Fruit fly (Drosophila melanogaster) whole organism, embryonic: ENCODE measurements around the gene ppk11.
A peak's percentile ranks its signal among the peaks of the same experiment; 100 is the strongest.

Source experiments
- Ada2b ChIP-seq: fragments of 200-800 bp; sonication (Bioruptor generic); IDR thresholded peaks from 2 replicates; pipeline ENCODE4 v1.3.6; 2022; ENCODE audit warnings: missing biosample characterization, missing genetic modification characterization
- Blimp-1 ChIP-seq: fragments of 200-800 bp; sonication (Bioruptor generic); optimal IDR thresholded peaks from 3 replicates; lab custom pipeline; 2018; ENCODE audit warnings: missing biosample characterization, missing genetic modification characterization, mild to moderate bottlenecking, moderate library complexity, missing genetic modification reagents
- CG10654 ChIP-seq: fragments of 200-800 bp; sonication (Bioruptor generic); optimal IDR thresholded peaks from 2 replicates; lab custom pipeline; 2016; ENCODE audit warnings: missing biosample characterization, missing genetic modification characterization
- CG10979 ChIP-seq: fragments of 200-800 bp; sonication (Bioruptor generic); optimal IDR thresholded peaks from 2 replicates; lab custom pipeline; 2018; ENCODE audit warnings: missing biosample characterization, mild to moderate bottlenecking, missing genetic modification characterization, moderate library complexity
- CG13775 ChIP-seq: fragments of 200-800 bp; sonication (Bioruptor generic); optimal IDR thresholded peaks from 3 replicates; lab custom pipeline; 2017; ENCODE audit warnings: missing biosample characterization, mild to moderate bottlenecking, missing genetic modification characterization
- CG14050 ChIP-seq: fragments of 200-800 bp; sonication (Bioruptor generic); IDR thresholded peaks from 3 replicates; pipeline ENCODE4 v1.3.6; 2022; ENCODE audit warnings: missing biosample characterization, missing genetic modification characterization
- CG1603 ChIP-seq: fragments of 200-800 bp; sonication (Bioruptor generic); optimal IDR thresholded peaks from 2 replicates; lab custom pipeline; 2019; ENCODE audit warnings: missing biosample characterization, mild to moderate bottlenecking, missing genetic modification characterization, moderate library complexity
- CG2116 ChIP-seq: fragments of 200-800 bp; sonication (Bioruptor generic); optimal IDR thresholded peaks from 3 replicates; lab custom pipeline; 2018; ENCODE audit warnings: missing biosample characterization, mild to moderate bottlenecking, missing genetic modification characterization
- CG2129 ChIP-seq: fragments of 200-800 bp; sonication (Bioruptor generic); IDR thresholded peaks from 2 replicates; pipeline ENCODE4 v1.3.6; 2022; ENCODE audit warnings: missing biosample characterization, missing genetic modification characterization; ENCODE audit not compliant: partially characterized antibody
- CG32772 ChIP-seq: fragments of 200-800 bp; sonication (Bioruptor generic); IDR thresholded peaks from 2 replicates; pipeline ENCODE4 v1.3.6; 2022; ENCODE audit warnings: missing biosample characterization, missing genetic modification characterization
- CG3847 ChIP-seq: fragments of 200-800 bp; sonication (Bioruptor generic); IDR thresholded peaks from 2 replicates; pipeline ENCODE4 v1.3.6; 2022; ENCODE audit warnings: missing biosample characterization, missing genetic modification characterization
- CG4282 ChIP-seq: fragments of 200-800 bp; sonication (Bioruptor generic); optimal IDR thresholded peaks from 2 replicates; lab custom pipeline; 2016; ENCODE audit warnings: missing biosample characterization, missing genetic modification characterization
- CG4820 ChIP-seq: fragments of 200-800 bp; sonication (Bioruptor generic); optimal IDR thresholded peaks from 3 replicates; lab custom pipeline; 2016; ENCODE audit warnings: missing biosample characterization, missing genetic modification characterization
- CG5953 ChIP-seq: fragments of 200-800 bp; sonication (Bioruptor generic); IDR thresholded peaks from 2 replicates; pipeline ENCODE4 v1.3.6; 2022; ENCODE audit warnings: missing biosample characterization, missing genetic modification characterization
- CG7556 ChIP-seq: fragments of 200-800 bp; sonication (Bioruptor generic); optimal IDR thresholded peaks from 2 replicates; lab custom pipeline; 2017; ENCODE audit warnings: missing biosample characterization, mild to moderate bottlenecking, missing genetic modification characterization
- CG9797 ChIP-seq: fragments of 200-800 bp; sonication (Bioruptor generic); optimal IDR thresholded peaks from 3 replicates; lab custom pipeline; 2018; ENCODE audit warnings: missing biosample characterization, mild to moderate bottlenecking, missing genetic modification characterization
- CoRest ChIP-seq: fragments of 200-800 bp; sonication (Bioruptor generic); optimal IDR thresholded peaks from 3 replicates; lab custom pipeline; 2018; ENCODE audit warnings: missing biosample characterization, mild to moderate bottlenecking, missing genetic modification characterization, moderate library complexity
- D19A ChIP-seq: fragments of 200-800 bp; optimal IDR thresholded peaks from 3 replicates; lab custom pipeline; 2019; ENCODE audit warnings: missing biosample characterization, mild to moderate bottlenecking, missing genetic modification characterization, moderate library complexity
- Doc3 ChIP-seq: fragments of 200-800 bp; sonication (Bioruptor generic); IDR thresholded peaks from 3 replicates; pipeline ENCODE4 v1.3.6; 2022; ENCODE audit warnings: missing biosample characterization, missing genetic modification characterization; ENCODE audit not compliant: partially characterized antibody
- Dp ChIP-seq: fragments of 200-800 bp; sonication (Bioruptor generic); optimal IDR thresholded peaks from 2 replicates; lab custom pipeline; 2018; ENCODE audit warnings: missing biosample characterization, mild to moderate bottlenecking, missing genetic modification characterization, moderate library complexity
- Drgx ChIP-seq: fragments of 200-800 bp; sonication (Bioruptor generic); IDR thresholded peaks from 2 replicates; pipeline ENCODE4 v1.3.6; 2022; ENCODE audit warnings: missing biosample characterization, missing genetic modification characterization
- ERR ChIP-seq: fragments of 200-800 bp; sonication (Bioruptor generic); optimal IDR thresholded peaks from 2 replicates; lab custom pipeline; 2016; ENCODE audit warnings: missing biosample characterization, missing genetic modification characterization
- Eip74EF ChIP-seq, 2 experiments: fragments of 200-800 bp in 1 of 2; fragments of >200 bp in 1 of 2; sonication (Bioruptor generic) in 1 of 2; optimal IDR thresholded peaks; 2 replicates each; lab custom pipeline; 2017 to 2019; ENCODE audit warnings: missing biosample characterization in 2 of 2, missing genetic modification characterization in 2 of 2, mild to moderate bottlenecking in 1 of 2, moderate library complexity in 1 of 2
- Fer3 ChIP-seq: fragments of 200-800 bp; sonication (Bioruptor generic); optimal IDR thresholded peaks from 2 replicates; lab custom pipeline; 2018; ENCODE audit warnings: missing biosample characterization, mild to moderate bottlenecking, missing genetic modification characterization, moderate library complexity
- GATAe ChIP-seq: fragments of 200-800 bp; sonication (Bioruptor generic); conservative IDR thresholded peaks from 2 replicates; pipeline ENCODE4 v1.3.6; 2022; ENCODE audit warnings: missing biosample characterization, missing genetic modification characterization
- HLH4C ChIP-seq: fragments of 200-800 bp; sonication (Bioruptor generic); IDR thresholded peaks from 3 replicates; pipeline ENCODE4 v1.3.6; 2022; ENCODE audit warnings: missing biosample characterization, missing genetic modification characterization; ENCODE audit not compliant: partially characterized antibody
- HLHmδ ChIP-seq: fragments of 200-800 bp; sonication (Bioruptor generic); optimal IDR thresholded peaks from 2 replicates; lab custom pipeline; 2018; ENCODE audit warnings: missing biosample characterization, mild to moderate bottlenecking, missing genetic modification characterization, moderate library complexity
- Hey ChIP-seq: fragments of 200-800 bp; sonication (Bioruptor generic); optimal IDR thresholded peaks from 3 replicates; lab custom pipeline; 2018; ENCODE audit warnings: missing biosample characterization, mild to moderate bottlenecking, missing genetic modification characterization
- Hr39 ChIP-seq: fragments of >200 bp; optimal IDR thresholded peaks from 2 replicates; lab custom pipeline; 2017
- Max ChIP-seq: fragments of 200-800 bp; sonication (Bioruptor generic); optimal IDR thresholded peaks from 2 replicates; lab custom pipeline; 2016; ENCODE audit warnings: missing biosample characterization, mild to moderate bottlenecking, missing genetic modification characterization
- Med ChIP-seq: fragments of 200-800 bp; sonication (Bioruptor generic); peaks from one replicate; lab custom pipeline; 2016; ENCODE audit warnings: missing biosample characterization, missing genetic modification characterization, mild to moderate bottlenecking, inconsistent platforms, moderate library complexity
- Meics ChIP-seq: fragments of 200-800 bp; sonication (Bioruptor generic); optimal IDR thresholded peaks from 2 replicates; lab custom pipeline; 2017; ENCODE audit warnings: missing biosample characterization, mild to moderate bottlenecking, missing genetic modification characterization
- Neu2 ChIP-seq: fragments of 200-800 bp; sonication (Bioruptor generic); optimal IDR thresholded peaks from 3 replicates; lab custom pipeline; 2016; ENCODE audit warnings: missing biosample characterization, missing genetic modification characterization, borderline replicate concordance
- Nf-YB ChIP-seq: fragments of 200-800 bp; sonication (Bioruptor generic); optimal IDR thresholded peaks from 3 replicates; lab custom pipeline; 2019; ENCODE audit warnings: missing biosample characterization, mild to moderate bottlenecking, missing genetic modification characterization, moderate library complexity
- Opbp ChIP-seq: fragments of 200-800 bp; sonication (Bioruptor generic); IDR thresholded peaks from 3 replicates; pipeline ENCODE4 v1.3.6; 2022; ENCODE audit warnings: missing biosample characterization, missing genetic modification characterization; ENCODE audit not compliant: partially characterized antibody
- Rfx ChIP-seq: fragments of 200-800 bp; sonication (Bioruptor generic); IDR thresholded peaks from 2 replicates; pipeline ENCODE4 v1.3.6; 2022; ENCODE audit warnings: missing biosample characterization, missing genetic modification characterization
- Sox102F ChIP-seq: fragments of 200-800 bp; sonication (Bioruptor generic); optimal IDR thresholded peaks from 2 replicates; lab custom pipeline; 2018; ENCODE audit warnings: missing biosample characterization, mild to moderate bottlenecking, missing genetic modification characterization, moderate library complexity
- Xrp1 ChIP-seq: fragments of 200-800 bp; sonication (Bioruptor generic); IDR thresholded peaks from 2 replicates; pipeline ENCODE4 v1.3.6; 2022; ENCODE audit warnings: missing biosample characterization, missing genetic modification characterization
- aop ChIP-seq: fragments of 200-800 bp; sonication (Bioruptor generic); IDR thresholded peaks from 2 replicates; pipeline ENCODE4 v1.3.6; 2022; ENCODE audit warnings: missing biosample characterization, missing genetic modification characterization
- ash1 ChIP-seq: fragments of 200-800 bp; sonication (Bioruptor generic); optimal IDR thresholded peaks from 2 replicates; lab custom pipeline; 2018; ENCODE audit warnings: missing biosample characterization, mild to moderate bottlenecking, missing genetic modification characterization
- bab2 ChIP-seq: fragments of 200-800 bp; sonication (Bioruptor generic); optimal IDR thresholded peaks from 2 replicates; lab custom pipeline; 2016; ENCODE audit warnings: missing biosample characterization, missing genetic modification characterization
- ci ChIP-seq: fragments of 200-800 bp; sonication (Bioruptor generic); IDR thresholded peaks from 3 replicates; pipeline ENCODE4 v1.3.6; 2022; ENCODE audit warnings: missing biosample characterization, missing genetic modification characterization
- eyg ChIP-seq: fragments of 200-800 bp; sonication (Bioruptor generic); optimal IDR thresholded peaks from 3 replicates; lab custom pipeline; 2016; ENCODE audit warnings: missing biosample characterization, missing genetic modification characterization
- fd96Cb ChIP-seq: fragments of 200-800 bp; sonication (Bioruptor generic); optimal IDR thresholded peaks from 2 replicates; lab custom pipeline; 2018; ENCODE audit warnings: missing biosample characterization, mild to moderate bottlenecking, missing genetic modification characterization, moderate library complexity
- grau ChIP-seq: fragments of 200-800 bp; optimal IDR thresholded peaks from 3 replicates; lab custom pipeline; 2019; ENCODE audit warnings: missing biosample characterization, mild to moderate bottlenecking, missing genetic modification characterization, moderate library complexity
- mirr ChIP-seq: fragments of 200-800 bp; sonication (Bioruptor generic); optimal IDR thresholded peaks from 3 replicates; lab custom pipeline; 2018; ENCODE audit warnings: missing biosample characterization, mild to moderate bottlenecking, missing genetic modification characterization
- pb ChIP-seq: fragments of 200-800 bp; sonication (Bioruptor generic); optimal IDR thresholded peaks from 3 replicates; lab custom pipeline; 2016; ENCODE audit warnings: missing biosample characterization, missing genetic modification characterization
- slp2 ChIP-seq: fragments of 200-800 bp; sonication (Bioruptor generic); optimal IDR thresholded peaks from 2 replicates; lab custom pipeline; 2016; ENCODE audit warnings: missing biosample characterization, missing genetic modification characterization
- tll ChIP-seq, 2 experiments: fragments of 200-800 bp in 1 of 2; fragments of >200 bp in 1 of 2; sonication (Bioruptor generic) in 1 of 2; optimal IDR thresholded peaks; 2 replicates each; lab custom pipeline; 2017 to 2019; ENCODE audit warnings: missing biosample characterization in 2 of 2, missing genetic modification characterization in 2 of 2, mild to moderate bottlenecking in 1 of 2, moderate library complexity in 1 of 2
- zen ChIP-seq: fragments of 200-800 bp; sonication (Bioruptor generic); optimal IDR thresholded peaks from 3 replicates; lab custom pipeline; 2018; ENCODE audit warnings: missing biosample characterization, mild to moderate bottlenecking, missing genetic modification characterization, moderate library complexity
- zfh2 ChIP-seq: fragments of 200-800 bp; sonication (Bioruptor generic); optimal IDR thresholded peaks from 2 replicates; lab custom pipeline; 2016; ENCODE audit warnings: missing biosample characterization, missing genetic modification characterization

The ppk11 gene

dm6 chr2L:9779147-9779546 is 4.3 kb upstream of the ppk11 start (continued):
- TF ChIP-seq eyg (GFP tag; lab: Kevin White, UChicago) (no peak), CG13775 (peak; percentile 9), Hey (no peak), Nf-YB (GFP tag; lab: Kevin White, UChicago) (no peak), aop (GFP tag; lab: Robert Waterston, UW) (no peak), Doc3 (GFP tag; lab: Robert Waterston, UW) (no peak), CG4820 (no peak), CoRest (tag; lab: Kevin White, UChicago) (peak; percentile 57), Drgx (GFP tag; lab: Robert Waterston, UW) (0 out of 2 replicates have a peak, but pooled peaks have one; percentile 12), Blimp-1 (GFP tag; lab: Kevin White, UChicago) (no peak), Opbp (GFP tag; lab: Robert Waterston, UW) (no peak), Rfx (peak; percentile 52), HLH4C (GFP tag; lab: Robert Waterston, UW) (no peak), zen (tag; lab: Kevin White, UChicago) (no peak), ash1 (GFP tag; lab: Kevin White, UChicago) (no peak), CG9797 (GFP tag; lab: Kevin White, UChicago) (no peak), Eip74EF (GFP tag; optimal IDR thresholded peaks at IDR 0.05; lab: Kevin White, UChicago) (no peak), CG4282 (no peak), CG14050 (GFP tag; lab: Robert Waterston, UW) (no peak), Med (GFP tag; lab: Kevin White, UChicago) (peak; percentile 87), CG2116 (no peak), CG5953 (GFP tag; lab: Robert Waterston, UW) (no peak), ci (GFP tag; lab: Robert Waterston, UW) (no peak), tll (GFP tag; optimal IDR thresholded peaks at IDR 0.05; lab: Kevin White, UChicago) (no peak), Max (no peak), Hr39 (no peak), CG2129 (GFP tag; lab: Robert Waterston, UW) (no peak), CG7556 (peak; percentile 42), CG1603 (tag; lab: Kevin White, UChicago) (peak; percentile 5), Xrp1 (GFP tag; lab: Robert Waterston, UW) (peak; percentile 33; the same call in 1 of the 2 replicates), Neu2 (GFP tag; lab: Kevin White, UChicago) (no peak), GATAe (GFP tag; lab: Robert Waterston, UW) (no peak), zfh2 (peak; percentile 60), pb (GFP tag; lab: Kevin White, UChicago) (no peak), bab2 (GFP tag; lab: Kevin White, UChicago) (no peak), fd96Cb (no peak), slp2 (GFP tag; lab: Kevin White, UChicago) (no peak), Sox102F (GFP tag; lab: Kevin White, UChicago) (no peak), CG32772 (no peak), CG10979 (no peak), CG10654 (no peak), Dp (GFP tag; lab: Kevin White, UChicago) (no peak), Fer3 (peak; percentile 40), D19A (tag; lab: Kevin White, UChicago) (no peak), ERR (GFP tag; lab: Kevin White, UChicago) (no peak), HLHmδ (GFP tag; lab: Kevin White, UChicago) (no peak), CG3847 (GFP tag; lab: Robert Waterston, UW) (peak; percentile 29; the same call in 1 of the 2 replicates), grau (tag; lab: Kevin White, UChicago) (peak; percentile 52), mirr (GFP tag; lab: Kevin White, UChicago) (no peak), Meics (peak; percentile 27), Ada2b (GFP tag; lab: Robert Waterston, UW) (no peak)
